Worm (Caenorhabditis elegans): ENCODE data around the gene spt-4.

- TF ChIP-seq nhr-11 (tag; optimal IDR thresholded peaks at IDR 0.05) (no peak), skn-1 (tag; optimal IDR thresholded peaks at IDR 0.05) (no peak)
Measured at ce11 chrIII:33257-33656, 36.3 kb downstream of the spt-4 start.
